Fruit fly (Drosophila melanogaster): ENCODE measurements around the gene Traf6.
A peak's percentile ranks its signal among the peaks of the same experiment; 100 is the strongest.

The Traf6 gene

dm6 chrX:8193017-8193556 is 35.9 kb upstream of the Traf6 start:
- TF ChIP-seq onecut (GFP tag; IDR thresholded peaks at IDR 0.05) (peak; percentile 48; the same call in 1 of the 2 replicates), CG14965 (GFP tag; optimal IDR thresholded peaks at IDR 0.05; ENCODE audit: borderline replicate concordance) (no peak), pzg (GFP tag; optimal IDR thresholded peaks at IDR 0.05) (no peak), Hand (GFP tag; optimal IDR thresholded peaks at IDR 0.05) (no peak), CG15479 (GFP tag; optimal IDR thresholded peaks at IDR 0.05) (no peak), B-H2 (GFP tag; optimal IDR thresholded peaks at IDR 0.05) (no peak), CG12071 (GFP tag; optimal IDR thresholded peaks at IDR 0.05) (no peak), tap (tag; optimal IDR thresholded peaks at IDR 0.05) (no peak), CG6272 (GFP tag; IDR thresholded peaks at IDR 0.05) (0 out of 2 replicates have a peak, but pooled peaks have one; percentile 6), sd (tag; optimal IDR thresholded peaks at IDR 0.05) (peak; percentile 42), Jarid2 (GFP tag; optimal IDR thresholded peaks at IDR 0.05) (peak; percentile 95), CG18476 (GFP tag; optimal IDR thresholded peaks at IDR 0.05) (no peak), bab2 (GFP tag; optimal IDR thresholded peaks at IDR 0.05) (no peak), grn (GFP tag; optimal IDR thresholded peaks at IDR 0.05) (no peak), ind (GFP tag; optimal IDR thresholded peaks at IDR 0.05) (no peak), sug (tag; optimal IDR thresholded peaks at IDR 0.05) (peak; percentile 34), CG12219 (GFP tag; optimal IDR thresholded peaks at IDR 0.05) (no peak), Ssrp (tag; optimal IDR thresholded peaks at IDR 0.05) (no peak), Lpt (GFP tag; optimal IDR thresholded peaks at IDR 0.05) (no peak), nerfin-2 (GFP tag; IDR thresholded peaks at IDR 0.05; ENCODE audit: partially characterized antibody) (0 out of 2 replicates have a peak, but pooled peaks have one; percentile 13), CG9876 (GFP tag; optimal IDR thresholded peaks at IDR 0.05) (no peak), pita (GFP tag; optimal IDR thresholded peaks at IDR 0.05) (no peak), E2f2 (GFP tag; IDR thresholded peaks at IDR 0.05) (0 out of 2 replicates have a peak, but pooled peaks have one; percentile 9), Camta (GFP tag; optimal IDR thresholded peaks at IDR 0.05) (no peak), jigr1 (GFP tag; IDR thresholded peaks at IDR 0.05) (no peak), CG16863 (GFP tag; optimal IDR thresholded peaks at IDR 0.05) (no peak), CG9609 (GFP tag; optimal IDR thresholded peaks at IDR 0.05) (no peak), bcd (GFP tag; optimal IDR thresholded peaks at IDR 0.05) (no peak), gcm (GFP tag; optimal IDR thresholded peaks at IDR 0.05) (no peak), CG17328 (GFP tag; IDR thresholded peaks at IDR 0.05) (peak; percentile 34; the same call in 1 of the 2 replicates), Adf1 (GFP tag; IDR thresholded peaks at IDR 0.05) (peak; percentile 88), cas (GFP tag; IDR thresholded peaks at IDR 0.05) (0 out of 2 replicates have a peak, but pooled peaks have one; percentile 30), D19A (tag; optimal IDR thresholded peaks at IDR 0.05) (no peak), CG10147 (GFP tag; optimal IDR thresholded peaks at IDR 0.05) (no peak), Ravus (GFP tag; IDR thresholded peaks at IDR 0.05) (no peak), CkIIα-i1 (GFP tag; IDR thresholded peaks at IDR 0.05) (no peak; the same call in 1 of the 2 replicates), zen2 (GFP tag; IDR thresholded peaks at IDR 0.05; ENCODE audit: partially characterized antibody) (peak; percentile 28; the same call in 1 of the 3 replicates), CG15514 (GFP tag; optimal IDR thresholded peaks at IDR 0.05) (peak; percentile 52), amos (GFP tag; IDR thresholded peaks at IDR 0.05; ENCODE audit: partially characterized antibody) (peak; percentile 39; the same call in 1 of the 2 replicates), CG8290 (GFP tag; optimal IDR thresholded peaks at IDR 0.05) (no peak), CG8290 (tag; optimal IDR thresholded peaks at IDR 0.05) (peak in 1 of 2 experiments; percentile 44), CG17912 (GFP tag; optimal IDR thresholded peaks at IDR 0.05) (no peak), CG17568 (GFP tag; optimal IDR thresholded peaks at IDR 0.05) (no peak), CG6813 (GFP tag; optimal IDR thresholded peaks at IDR 0.05) (no peak), Ada2b (GFP tag; IDR thresholded peaks at IDR 0.05) (no peak), Meics (GFP tag; optimal IDR thresholded peaks at IDR 0.05) (no peak), jumu (GFP tag; optimal IDR thresholded peaks at IDR 0.05) (no peak), CG8359 (GFP tag; optimal IDR thresholded peaks at IDR 0.05; ENCODE audit: borderline replicate concordance) (no peak), H15 (GFP tag; IDR thresholded peaks at IDR 0.05) (0 out of 3 replicates have a peak, but pooled peaks have one; percentile 24)

Measured in whole organism, embryonic.